Fruit fly (Drosophila melanogaster) whole organism, embryonic: ENCODE data around the gene CG9483.

Experiments
- Ada2b ChIP-seq: fragments of 200-800 bp; sonication (Bioruptor generic); IDR thresholded peaks from 2 replicates; pipeline ENCODE4 v1.3.6; 2022; ENCODE audit warnings: missing biosample characterization, missing genetic modification characterization
- Antp ChIP-seq: fragments of 200-800 bp; sonication (Bioruptor generic); optimal IDR thresholded peaks from 3 replicates; lab custom pipeline; 2016; ENCODE audit warnings: missing biosample characterization, missing genetic modification characterization
- BEAF-32 ChIP-seq: fragments of 200-800 bp; sonication (Bioruptor generic); optimal IDR thresholded peaks from 3 replicates; lab custom pipeline; 2017; ENCODE audit warnings: missing biosample characterization, missing genetic modification characterization, mild to moderate bottlenecking, moderate library complexity, missing genetic modification reagents
- Bgb ChIP-seq: fragments of 200-800 bp; sonication (Bioruptor generic); IDR thresholded peaks from 2 replicates; pipeline ENCODE4 v1.3.6; 2022; ENCODE audit warnings: missing biosample characterization, missing genetic modification characterization; ENCODE audit not compliant: partially characterized antibody
- CG10147 ChIP-seq: fragments of 200-800 bp; sonication (Bioruptor generic); optimal IDR thresholded peaks from 2 replicates; lab custom pipeline; 2019; ENCODE audit warnings: missing biosample characterization, mild to moderate bottlenecking, missing genetic modification characterization, moderate library complexity
- CG10654 ChIP-seq: fragments of 200-800 bp; sonication (Bioruptor generic); optimal IDR thresholded peaks from 2 replicates; lab custom pipeline; 2016; ENCODE audit warnings: missing biosample characterization, missing genetic modification characterization
- CG1233 ChIP-seq: fragments of 200-800 bp; sonication (Bioruptor generic); optimal IDR thresholded peaks from 4 replicates; lab custom pipeline; 2018; ENCODE audit warnings: missing biosample characterization, mild to moderate bottlenecking, missing genetic modification characterization
- CG1529 ChIP-seq: fragments of 200-800 bp; sonication (Bioruptor generic); optimal IDR thresholded peaks from 3 replicates; lab custom pipeline; 2018; ENCODE audit warnings: missing biosample characterization, missing genetic modification characterization
- CG2678 ChIP-seq: fragments of 200-800 bp; sonication (Bioruptor generic); optimal IDR thresholded peaks from 3 replicates; lab custom pipeline; 2019; ENCODE audit warnings: missing biosample characterization, mild to moderate bottlenecking, missing genetic modification characterization, moderate library complexity
- CG30431 ChIP-seq: fragments of 200-800 bp; sonication (Bioruptor generic); optimal IDR thresholded peaks from 2 replicates; lab custom pipeline; 2017; ENCODE audit warnings: missing biosample characterization, missing genetic modification characterization
- CG3163 ChIP-seq: fragments of 200-800 bp; sonication (Bioruptor generic); optimal IDR thresholded peaks from 3 replicates; lab custom pipeline; 2016; ENCODE audit warnings: missing biosample characterization, missing genetic modification characterization
- CG43689 ChIP-seq: fragments of 200-800 bp; sonication (Bioruptor generic); IDR thresholded peaks from 2 replicates; pipeline ENCODE4 v1.3.6; 2022; ENCODE audit warnings: missing biosample characterization, missing genetic modification characterization
- CG4617 ChIP-seq: fragments of 200-800 bp; sonication (Bioruptor generic); optimal IDR thresholded peaks from 3 replicates; lab custom pipeline; 2016; ENCODE audit warnings: missing biosample characterization, missing genetic modification characterization, borderline replicate concordance
- CG7556 ChIP-seq: fragments of 200-800 bp; sonication (Bioruptor generic); optimal IDR thresholded peaks from 2 replicates; lab custom pipeline; 2017; ENCODE audit warnings: missing biosample characterization, mild to moderate bottlenecking, missing genetic modification characterization
- CG7786 ChIP-seq: fragments of 200-800 bp; sonication (Bioruptor generic); optimal IDR thresholded peaks from 2 replicates; lab custom pipeline; 2016; ENCODE audit warnings: missing biosample characterization, missing genetic modification characterization
- CG7963 ChIP-seq: fragments of 200-800 bp; sonication (Bioruptor generic); IDR thresholded peaks from 3 replicates; pipeline ENCODE4 v1.3.6; 2022; ENCODE audit warnings: missing biosample characterization, missing genetic modification characterization; ENCODE audit not compliant: partially characterized antibody
- Dbx ChIP-seq: fragments of 200-800 bp; sonication (Bioruptor generic); IDR thresholded peaks from 3 replicates; pipeline ENCODE4 v1.3.6; 2022; ENCODE audit warnings: missing biosample characterization, missing genetic modification characterization
- Elba2 ChIP-seq: fragments of 200-800 bp; sonication (Bioruptor generic); optimal IDR thresholded peaks from 3 replicates; lab custom pipeline; 2016; ENCODE audit warnings: missing biosample characterization, missing genetic modification characterization
- Gug ChIP-seq: fragments of 200-800 bp; sonication (Bioruptor generic); IDR thresholded peaks from 4 replicates; pipeline ENCODE4 v1.3.6; 2022; ENCODE audit warnings: missing biosample characterization, missing genetic modification characterization
- HHEX ChIP-seq: fragments of 200-800 bp; sonication (Bioruptor generic); optimal IDR thresholded peaks from 3 replicates; lab custom pipeline; 2017; ENCODE audit warnings: missing biosample characterization, mild to moderate bottlenecking, missing genetic modification characterization, missing genetic modification reagents
- NFAT ChIP-seq: fragments of 200-800 bp; sonication (Bioruptor generic); IDR thresholded peaks from 2 replicates; pipeline ENCODE4 v1.3.6; 2022; ENCODE audit warnings: missing biosample characterization, missing genetic modification characterization
- NK7.1 ChIP-seq: fragments of 200-800 bp; sonication (Bioruptor generic); optimal IDR thresholded peaks from 3 replicates; lab custom pipeline; 2016; ENCODE audit warnings: missing biosample characterization, missing genetic modification characterization
- Ssrp ChIP-seq: fragments of 200-800 bp; sonication (Bioruptor generic); optimal IDR thresholded peaks from 2 replicates; lab custom pipeline; 2018; ENCODE audit warnings: missing biosample characterization, mild to moderate bottlenecking, missing genetic modification characterization, moderate library complexity
- Usf ChIP-seq: fragments of 200-800 bp; sonication (Bioruptor generic); optimal IDR thresholded peaks from 2 replicates; lab custom pipeline; 2017; ENCODE audit warnings: missing genotype, missing biosample characterization, missing genetic modification characterization
- ara ChIP-seq: fragments of 200-800 bp; sonication (Bioruptor generic); IDR thresholded peaks from 2 replicates; pipeline ENCODE4 v1.3.6; 2022; ENCODE audit warnings: missing biosample characterization, missing genetic modification characterization
- caup ChIP-seq: fragments of 200-800 bp; sonication (Bioruptor generic); optimal IDR thresholded peaks from 3 replicates; lab custom pipeline; 2017; ENCODE audit warnings: missing biosample characterization, mild to moderate bottlenecking, missing genetic modification characterization, moderate library complexity; ENCODE audit not compliant: severe bottlenecking
- chinmo ChIP-seq: fragments of 200-800 bp; sonication (Bioruptor generic); IDR thresholded peaks from 4 replicates; pipeline ENCODE4 v1.3.6; 2022; ENCODE audit warnings: missing biosample characterization, missing genetic modification characterization; ENCODE audit not compliant: partially characterized antibody
- chn ChIP-seq: fragments of 200-800 bp; sonication (Bioruptor generic); optimal IDR thresholded peaks from 2 replicates; lab custom pipeline; 2016; ENCODE audit warnings: missing biosample characterization, missing genetic modification characterization
- corto ChIP-seq: fragments of 200-800 bp; sonication (Bioruptor generic); optimal IDR thresholded peaks from 2 replicates; lab custom pipeline; 2016; ENCODE audit warnings: missing biosample characterization, mild to moderate bottlenecking, missing genetic modification characterization, moderate library complexity
- dan ChIP-seq: fragments of 200-800 bp; sonication (Bioruptor generic); IDR thresholded peaks from 2 replicates; pipeline ENCODE4 v1.3.6; 2022; ENCODE audit warnings: missing biosample characterization, missing genetic modification characterization
- dimm ChIP-seq: fragments of 200-800 bp; sonication (Bioruptor generic); IDR thresholded peaks from 2 replicates; pipeline ENCODE4 v1.3.6; 2022; ENCODE audit warnings: missing biosample characterization, missing genetic modification characterization
- dm ChIP-seq: fragments of 200-800 bp; sonication (Bioruptor generic); optimal IDR thresholded peaks from 3 replicates; lab custom pipeline; 2016; ENCODE audit warnings: missing biosample characterization, missing genetic modification characterization
- eyg ChIP-seq: fragments of 200-800 bp; sonication (Bioruptor generic); optimal IDR thresholded peaks from 3 replicates; lab custom pipeline; 2016; ENCODE audit warnings: missing biosample characterization, missing genetic modification characterization
- fd102C ChIP-seq: fragments of 200-800 bp; sonication (Bioruptor generic); optimal IDR thresholded peaks from 2 replicates; lab custom pipeline; 2018; ENCODE audit warnings: missing biosample characterization, mild to moderate bottlenecking, missing genetic modification characterization, moderate library complexity
- fu2 ChIP-seq: fragments of 200-800 bp; sonication (Bioruptor generic); optimal IDR thresholded peaks from 2 replicates; lab custom pipeline; 2016; ENCODE audit warnings: missing biosample characterization, missing genetic modification characterization
- gfzf ChIP-seq: fragments of 200-800 bp; sonication (Bioruptor generic); optimal IDR thresholded peaks from 2 replicates; lab custom pipeline; 2016; ENCODE audit warnings: missing biosample characterization, mild to moderate bottlenecking, missing genetic modification characterization, moderate library complexity
- her ChIP-seq: fragments of 200-800 bp; sonication (Bioruptor generic); optimal IDR thresholded peaks from 2 replicates; lab custom pipeline; 2016; ENCODE audit warnings: missing biosample characterization, missing genetic modification characterization
- ind ChIP-seq: fragments of 200-800 bp; sonication (Bioruptor generic); optimal IDR thresholded peaks from 3 replicates; lab custom pipeline; 2016; ENCODE audit warnings: missing biosample characterization, missing genetic modification characterization
- jigr1 ChIP-seq: fragments of 200-800 bp; sonication (Bioruptor generic); IDR thresholded peaks from 3 replicates; pipeline ENCODE4 v1.3.6; 2022; ENCODE audit warnings: missing biosample characterization, missing genetic modification characterization
- lov ChIP-seq, 2 experiments: fragments of 200-800 bp in 1 of 2; fragments of >200 bp in 1 of 2; sonication (Bioruptor generic) in 1 of 2; IDR thresholded peaks in 1 of 2; optimal IDR thresholded peaks in 1 of 2; 2 replicates in 1 of 2; 3 replicates in 1 of 2; pipeline versions ENCODE4 v1.3.6 to Lab custom; 2017 to 2022; ENCODE audit warnings: missing biosample characterization in 1 of 2, missing genetic modification characterization in 1 of 2
- maf-S ChIP-seq: fragments of 200-800 bp; sonication (Bioruptor generic); optimal IDR thresholded peaks from 2 replicates; lab custom pipeline; 2016; ENCODE audit warnings: missing biosample characterization, missing genetic modification characterization
- nom ChIP-seq: fragments of 200-800 bp; sonication (Bioruptor generic); optimal IDR thresholded peaks from 2 replicates; lab custom pipeline; 2017; ENCODE audit warnings: missing biosample characterization, missing genetic modification characterization, mild to moderate bottlenecking, moderate library complexity, missing genetic modification reagents
- phol ChIP-seq: fragments of 200-800 bp; sonication (Bioruptor generic); optimal IDR thresholded peaks from 3 replicates; lab custom pipeline; 2018; ENCODE audit warnings: missing biosample characterization, mild to moderate bottlenecking, missing genetic modification characterization, moderate library complexity
- ranshi ChIP-seq: fragments of 200-800 bp; sonication (Bioruptor generic); IDR thresholded peaks from 2 replicates; pipeline ENCODE4 v1.3.6; 2022; ENCODE audit warnings: missing biosample characterization, missing genetic modification characterization
- rib ChIP-seq: fragments of 200-800 bp; sonication (Bioruptor generic); IDR thresholded peaks from 2 replicates; pipeline ENCODE4 v1.3.6; 2022; ENCODE audit warnings: missing biosample characterization, missing genetic modification characterization
- row ChIP-seq: fragments of 200-800 bp; sonication (Bioruptor generic); IDR thresholded peaks from 3 replicates; pipeline ENCODE4 v1.3.6; 2022; ENCODE audit warnings: missing biosample characterization, missing genetic modification characterization
- sens ChIP-seq: fragments of 200-800 bp; sonication (Bioruptor generic); peaks from one replicate; lab custom pipeline; 2016; ENCODE audit warnings: missing biosample characterization, missing genetic modification characterization
- shn ChIP-seq: fragments of 200-800 bp; sonication (Bioruptor generic); optimal IDR thresholded peaks from 3 replicates; lab custom pipeline; 2016; ENCODE audit warnings: missing biosample characterization, missing genetic modification characterization
- sob ChIP-seq: fragments of 200-800 bp; sonication (Bioruptor generic); IDR thresholded peaks from 2 replicates; pipeline ENCODE4 v1.3.6; 2022; ENCODE audit warnings: missing biosample characterization, missing genetic modification characterization
- ssp ChIP-seq: fragments of 200-800 bp; sonication (Bioruptor generic); IDR thresholded peaks from 2 replicates; pipeline ENCODE4 v1.3.6; 2022; ENCODE audit warnings: missing biosample characterization, missing genetic modification characterization
- toy ChIP-seq: fragments of 200-800 bp; sonication (Bioruptor generic); IDR thresholded peaks from 2 replicates; pipeline ENCODE4 v1.3.6; 2022; ENCODE audit warnings: missing biosample characterization, missing genetic modification characterization
- z ChIP-seq: fragments of 200-800 bp; sonication (Bioruptor generic); IDR thresholded peaks from 3 replicates; pipeline ENCODE4 v1.3.6; 2022; ENCODE audit warnings: missing biosample characterization, missing genetic modification characterization

CG9483 gene

dm6 chr2L:8859839-8860238 lies 6.7 kb upstream of the CG9483 start (continued):
- no peak for TF ChIP-seq Bgb (GFP tag; lab: Robert Waterston, UW)
- TF ChIP-seq shn: no peak
- no peak for TF ChIP-seq lov (optimal IDR thresholded peaks at IDR 0.05; lab: Kevin White, UChicago)
- no peak for TF ChIP-seq lov (GFP tag; IDR thresholded peaks at IDR 0.05; lab: Robert Waterston, UW)
- TF ChIP-seq CG7786 (GFP tag; lab: Kevin White, UChicago): no peak
- no peak for TF ChIP-seq ranshi (GFP tag; lab: Robert Waterston, UW)
- TF ChIP-seq NFAT: no peak
- TF ChIP-seq CG10147: no peak
- no peak for TF ChIP-seq ara
- peak; percentile 41 for TF ChIP-seq HHEX (GFP tag; lab: Kevin White, UChicago)
- TF ChIP-seq Ssrp (tag; lab: Kevin White, UChicago): no peak
- TF ChIP-seq CG3163: no peak
- no peak for TF ChIP-seq Gug (GFP tag; lab: Robert Waterston, UW)
- no peak for TF ChIP-seq sob (GFP tag; lab: Robert Waterston, UW)
- no peak for TF ChIP-seq Dbx
- TF ChIP-seq dm: no peak
- TF ChIP-seq CG10654 (GFP tag; lab: Kevin White, UChicago): no peak
- TF ChIP-seq chinmo: no peak
- no peak for TF ChIP-seq fu2 (GFP tag; lab: Kevin White, UChicago)
- TF ChIP-seq jigr1: no peak
- TF ChIP-seq sens (GFP tag; lab: Kevin White, UChicago): peak; percentile 77
- no peak for TF ChIP-seq NK7.1 (GFP tag; lab: Kevin White, UChicago)
- TF ChIP-seq eyg (GFP tag; lab: Kevin White, UChicago): no peak
- TF ChIP-seq her: no peak
- no peak for TF ChIP-seq gfzf (GFP tag; lab: Kevin White, UChicago)
- no peak for TF ChIP-seq ssp (GFP tag; lab: Robert Waterston, UW)
- TF ChIP-seq CG7963: no peak
- TF ChIP-seq fd102C (GFP tag; lab: Kevin White, UChicago): no peak
- TF ChIP-seq Usf (GFP tag; lab: Kevin White, UChicago): no peak
- TF ChIP-seq maf-S (GFP tag; lab: Kevin White, UChicago): no peak
- peak; percentile 10 for TF ChIP-seq CG7556 (GFP tag; lab: Kevin White, UChicago)
- no peak for TF ChIP-seq CG1233 (GFP tag; lab: Kevin White, UChicago)
- peak; percentile 43 for TF ChIP-seq CG2678
- TF ChIP-seq z (GFP tag; lab: Robert Waterston, UW): no peak
- TF ChIP-seq Ada2b (GFP tag; lab: Robert Waterston, UW): no peak
- TF ChIP-seq BEAF-32: no peak
- no peak for TF ChIP-seq dan (GFP tag; lab: Robert Waterston, UW)
- TF ChIP-seq chn (GFP tag; lab: Kevin White, UChicago): no peak
- no peak for TF ChIP-seq Antp (GFP tag; lab: Kevin White, UChicago)
- no peak for TF ChIP-seq row (GFP tag; lab: Robert Waterston, UW)
- no peak for TF ChIP-seq CG4617 (GFP tag; lab: Kevin White, UChicago)
- TF ChIP-seq Elba2 (GFP tag; lab: Kevin White, UChicago): no peak
- TF ChIP-seq ind (GFP tag; lab: Kevin White, UChicago): no peak
- no peak for TF ChIP-seq toy (GFP tag; lab: Robert Waterston, UW)
- TF ChIP-seq CG30431: no peak
- no peak for TF ChIP-seq phol (tag; lab: Kevin White, UChicago)
- peak; percentile 29 for TF ChIP-seq CG1529
- no peak for TF ChIP-seq corto (GFP tag; lab: Kevin White, UChicago)
- TF ChIP-seq caup (GFP tag; lab: Kevin White, UChicago): peak; percentile 32
- no peak for TF ChIP-seq CG43689 (GFP tag; lab: Robert Waterston, UW)
- TF ChIP-seq dimm: no peak
- no peak for TF ChIP-seq rib (GFP tag; lab: Robert Waterston, UW)
- TF ChIP-seq nom (GFP tag; lab: Kevin White, UChicago): no peak
